Worm (Caenorhabditis elegans): ENCODE data around the gene C34E11.2.
A peak's percentile ranks its signal among the peaks of the same experiment; 100 is the strongest.

C34E11.2 gene

DNA sequence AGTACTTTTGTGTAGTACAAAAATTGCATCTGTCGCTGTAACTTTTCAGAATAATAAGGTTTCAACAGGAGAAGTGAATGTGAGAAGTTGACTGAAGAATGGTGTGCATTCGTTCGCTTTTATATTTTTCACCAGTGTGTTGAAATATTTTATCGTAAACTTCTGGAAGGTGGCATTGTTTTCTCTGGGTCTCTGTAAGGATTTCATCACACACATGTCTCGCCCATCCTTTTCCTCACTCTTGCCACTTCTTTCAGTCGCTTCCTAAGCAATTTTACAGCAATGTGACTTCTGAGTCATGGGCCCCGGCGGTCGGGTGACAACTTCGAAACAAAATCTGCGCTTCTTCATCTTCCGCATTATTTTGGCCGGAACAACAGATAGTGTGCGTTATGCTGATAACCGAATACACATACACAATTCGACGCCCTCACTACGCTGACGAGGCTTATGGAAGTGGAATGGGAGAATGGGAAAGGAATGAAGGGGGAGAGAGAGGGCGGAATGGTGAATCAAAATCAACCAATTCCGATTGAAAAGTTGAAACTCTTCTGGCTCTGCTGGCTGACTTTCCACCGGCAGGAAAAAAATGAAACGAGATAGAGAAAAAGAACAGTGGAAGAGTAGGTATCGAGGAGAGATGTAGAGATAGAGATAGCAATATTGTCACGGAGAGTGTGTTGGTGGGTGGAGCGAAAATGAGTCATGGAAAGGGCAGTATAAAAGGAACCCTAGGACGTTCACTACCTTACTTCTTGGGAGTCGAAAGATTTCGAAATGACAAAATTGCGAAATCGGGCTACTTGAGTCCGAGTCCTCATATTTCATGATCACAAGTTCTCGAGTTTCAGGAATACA, 23.0 kb downstream of the C34E11.2 start:
- TF ChIP-seq nhr-28 (tag; optimal IDR thresholded peaks at IDR 0.05), result no peak
- no peak for TF ChIP-seq unc-86 (tag; optimal IDR thresholded peaks at IDR 0.05)
- TF ChIP-seq lin-35 (GFP tag; optimal IDR thresholded peaks at IDR 0.05), result peak in 1 of 2 experiments; percentile 57
- TF ChIP-seq skn-1 (tag; optimal IDR thresholded peaks at IDR 0.05), result peak; percentile 86
- no peak for TF ChIP-seq pax-3 (tag; optimal IDR thresholded peaks at IDR 0.05)
- no peak for TF ChIP-seq nhr-19 (GFP tag; conservative IDR thresholded peaks at IDR 0.05)
- TF ChIP-seq Y116A8C.19 (tag; optimal IDR thresholded peaks at IDR 0.05; ENCODE audit: borderline replicate concordance), result no peak
- peak; percentile 16 for TF ChIP-seq nhr-90 (tag; optimal IDR thresholded peaks at IDR 0.05; ENCODE audit: poor library complexity)
- no peak for TF ChIP-seq ceh-90 (tag; optimal IDR thresholded peaks at IDR 0.05)
- TF ChIP-seq nhr-77 (tag; optimal IDR thresholded peaks at IDR 0.05), result no peak
- peak; percentile 11 for TF ChIP-seq pqm-1 (tag; optimal IDR thresholded peaks at IDR 0.05)
- no peak for TF ChIP-seq mef-2 (tag; optimal IDR thresholded peaks at IDR 0.05)
- peak in 2 of 6 experiments; percentile 3 to 23 for TF ChIP-seq elt-3 (tag; optimal IDR thresholded peaks at IDR 0.05)
- TF ChIP-seq sptf-1 (tag; optimal IDR thresholded peaks at IDR 0.05), result no peak
- peak; percentile 45 for TF ChIP-seq nhr-85 (tag)
- TF ChIP-seq blmp-1 (tag; optimal IDR thresholded peaks at IDR 0.05), result no peak
- peak; percentile 1 for TF ChIP-seq ztf-4 (tag; optimal IDR thresholded peaks at IDR 0.05)
- TF ChIP-seq lsy-2 (tag; optimal IDR thresholded peaks at IDR 0.05), result no peak
- TF ChIP-seq ceh-8 (GFP tag; optimal IDR thresholded peaks at IDR 0.05), result no peak
- TF ChIP-seq mab-9 (GFP tag; IDR thresholded peaks at IDR 0.05), result no peak
- no peak for TF ChIP-seq lin-13 (GFP tag; optimal IDR thresholded peaks at IDR 0.05)
- TF ChIP-seq unc-30 (tag; optimal IDR thresholded peaks at IDR 0.05), result no peak
- TF ChIP-seq nhr-12 (tag; optimal IDR thresholded peaks at IDR 0.05), result no peak
- no peak for TF ChIP-seq sox-4 (tag; optimal IDR thresholded peaks at IDR 0.05)
- no peak for TF ChIP-seq efl-3 (GFP tag; optimal IDR thresholded peaks at IDR 0.05)
- no peak for TF ChIP-seq C16A3.4 (tag; optimal IDR thresholded peaks at IDR 0.05)
- TF ChIP-seq hlh-4 (tag; optimal IDR thresholded peaks at IDR 0.05), result no peak
- no peak for TF ChIP-seq ces-1 (GFP tag; optimal IDR thresholded peaks at IDR 0.05)
- TF ChIP-seq snpc-4 (tag; optimal IDR thresholded peaks at IDR 0.05), result peak; percentile 29
- no peak for TF ChIP-seq dsc-1 (tag; optimal IDR thresholded peaks at IDR 0.05)
- no peak for TF ChIP-seq snu-23 (GFP tag; optimal IDR thresholded peaks at IDR 0.05)
- peak; percentile 2 for TF ChIP-seq sup-37 (GFP tag; optimal IDR thresholded peaks at IDR 0.05)
- TF ChIP-seq C34B4.2 (tag; optimal IDR thresholded peaks at IDR 0.05), result no peak
- TF ChIP-seq hlh-17 (GFP tag; optimal IDR thresholded peaks at IDR 0.05; ENCODE audit: borderline replicate concordance), result no peak
- no peak for TF ChIP-seq unc-98 (GFP tag; IDR thresholded peaks at IDR 0.05)
- TF ChIP-seq irx-1 (tag; optimal IDR thresholded peaks at IDR 0.05), result no peak
- no peak for TF ChIP-seq unc-62 (GFP tag; optimal IDR thresholded peaks at IDR 0.05)
- no peak for TF ChIP-seq lin-39 (tag; optimal IDR thresholded peaks at IDR 0.05)
- TF ChIP-seq efl-1 (optimal IDR thresholded peaks at IDR 0.05), result peak in 1 of 2 experiments; percentile 45
- peak; percentile 5 to 47 for TF ChIP-seq efl-1 (GFP tag; optimal IDR thresholded peaks at IDR 0.05 in 1 of 2)
- TF ChIP-seq swsn-7 (tag; optimal IDR thresholded peaks at IDR 0.05), result no peak
- no peak for TF ChIP-seq fkh-8 (tag; optimal IDR thresholded peaks at IDR 0.05)
- TF ChIP-seq zip-4 (GFP tag; optimal IDR thresholded peaks at IDR 0.05), result peak; percentile 77
- TF ChIP-seq ceh-88 (GFP tag; IDR thresholded peaks at IDR 0.05), result no peak
- TF ChIP-seq ceh-82 (tag; optimal IDR thresholded peaks at IDR 0.05), result peak in 2 of 3 experiments; percentile 47 to 48
- no peak for TF ChIP-seq grh-1 (GFP tag; IDR thresholded peaks at IDR 0.05)
- TF ChIP-seq nhr-71 (tag; optimal IDR thresholded peaks at IDR 0.05), result peak; percentile 18
- no peak for TF ChIP-seq ztf-11 (tag; optimal IDR thresholded peaks at IDR 0.05)
- TF ChIP-seq pag-3 (tag; optimal IDR thresholded peaks at IDR 0.05; ENCODE audit: borderline replicate concordance, insufficient read depth), result no peak
- TF ChIP-seq egl-13 (tag; optimal IDR thresholded peaks at IDR 0.05), result no peak
- no peak for TF ChIP-seq unc-130 (tag; optimal IDR thresholded peaks at IDR 0.05)
